Worm (Caenorhabditis elegans) whole organism, L4 larva: ENCODE measurements around the gene oac-24.
A peak's percentile ranks its signal among the peaks of the same experiment; 100 is the strongest.

Experiments used
- D1046.2 ChIP-seq: fragments of 200-800 bp; sonication (Bioruptor generic); IDR thresholded peaks from 2 replicates; pipeline ENCODE4 v1.3.6; 2022; ENCODE audit warnings: missing genetic modification characterization, missing compliant biosample characterization
- F26F4.8 ChIP-seq: fragments of 200-800 bp; sonication (Bioruptor generic); conservative IDR thresholded peaks from 2 replicates; pipeline ENCODE4 v1.3.6; 2022; ENCODE audit warnings: missing genetic modification characterization, missing compliant biosample characterization
- R02D3.7 ChIP-seq: fragments of 150-350 bp; sonication (generic microtip); optimal IDR thresholded peaks from 3 replicates; lab custom pipeline; 2014; ENCODE audit warnings: missing biosample characterization, missing genetic modification characterization
- T26A8.4 ChIP-seq: fragments of 200-800 bp; sonication (Bioruptor generic); IDR thresholded peaks from 2 replicates; pipeline ENCODE4 v1.3.6; 2022; ENCODE audit warnings: missing genetic modification characterization, missing compliant biosample characterization
- Y48G9A.11 ChIP-seq: fragments of 200-800 bp; sonication (Bioruptor generic); IDR thresholded peaks from 2 replicates; pipeline ENCODE4 v1.3.6; 2022; ENCODE audit warnings: missing genetic modification reagents, missing genetic modification characterization, missing compliant biosample characterization
- Y5F2A.4 ChIP-seq: fragments of 200-800 bp; sonication (Bioruptor generic); optimal IDR thresholded peaks from 2 replicates; lab custom pipeline; 2018; ENCODE audit warnings: mild to moderate bottlenecking, missing genetic modification characterization, missing compliant biosample characterization
- Y75B8A.6 ChIP-seq: fragments of 200-800 bp; sonication (Bioruptor generic); IDR thresholded peaks from 2 replicates; pipeline ENCODE4 v1.3.6; 2022; ENCODE audit warnings: missing genetic modification reagents, missing genetic modification characterization, missing compliant biosample characterization
- ZK546.5 ChIP-seq, 2 experiments: sonication (generic microtip); optimal IDR thresholded peaks; 2 replicates each; lab custom pipeline; 2017; ENCODE audit warnings: missing biosample characterization in 2 of 2, missing genetic modification characterization in 2 of 2
- aha-1 ChIP-seq: fragments of 150-350 bp; peaks from one replicate; lab custom pipeline; 2014; ENCODE audit warnings: missing biosample characterization, missing genetic modification characterization
- ama-1 ChIP-seq: fragments of 150-350 bp; optimal IDR thresholded peaks from 2 replicates; lab custom pipeline; 2014; ENCODE audit warnings: inconsistent platforms, mixed read lengths
- arid-1 ChIP-seq: fragments of 200-800 bp; sonication (Bioruptor generic); conservative IDR thresholded peaks from 2 replicates; pipeline ENCODE4 v1.3.6; 2022; ENCODE audit warnings: missing genetic modification reagents, missing genetic modification characterization, missing compliant biosample characterization
- ceh-82 ChIP-seq: sonication (generic microtip); optimal IDR thresholded peaks from 2 replicates; lab custom pipeline; 2017; ENCODE audit warnings: missing biosample characterization, missing genetic modification characterization
- daf-12 ChIP-seq: fragments of 150-350 bp; optimal IDR thresholded peaks from 2 replicates; lab custom pipeline; 2014; ENCODE audit warnings: missing biosample characterization, missing genetic modification reagents, missing genetic modification characterization
- daf-16 ChIP-seq, 3 experiments: sonication (generic microtip); optimal IDR thresholded peaks; 2 replicates each; lab custom pipeline; 2016 to 2017; ENCODE audit warnings: missing genetic modification characterization in 3 of 3, missing genetic modification reagents in 3 of 3, mild to moderate bottlenecking in 2 of 3, missing compliant biosample characterization in 2 of 3, missing biosample characterization in 1 of 3, moderate library complexity in 1 of 3
- daf-19 ChIP-seq: fragments of 200-800 bp; sonication (Bioruptor generic); conservative IDR thresholded peaks from 2 replicates; pipeline ENCODE4 v1.3.6; 2022; ENCODE audit warnings: missing genetic modification characterization, missing compliant biosample characterization
- dmd-6 ChIP-seq: fragments of 200-800 bp; sonication (Bioruptor generic); IDR thresholded peaks from 2 replicates; pipeline ENCODE4 v1.3.6; 2022; ENCODE audit warnings: missing genetic modification reagents, missing genetic modification characterization, missing compliant biosample characterization
- egl-27 ChIP-seq: sonication (generic microtip); optimal IDR thresholded peaks from 3 replicates; lab custom pipeline; 2017; ENCODE audit warnings: missing biosample characterization, missing genetic modification reagents, missing genetic modification characterization
- egl-43 ChIP-seq: fragments of 200-800 bp; sonication (Bioruptor generic); IDR thresholded peaks from 2 replicates; pipeline ENCODE4 v1.3.6; 2022; ENCODE audit warnings: missing genetic modification reagents, missing genetic modification characterization, missing compliant biosample characterization
- lim-7 ChIP-seq: fragments of 200-800 bp; sonication (Bioruptor generic); IDR thresholded peaks from 2 replicates; pipeline ENCODE4 v1.3.6; 2022; ENCODE audit warnings: missing genetic modification characterization, missing compliant biosample characterization
- lin-38 ChIP-seq: fragments of 200-800 bp; sonication (Bioruptor generic); IDR thresholded peaks from 2 replicates; pipeline ENCODE4 v1.3.6; 2022; ENCODE audit warnings: missing genetic modification reagents, missing genetic modification characterization, missing compliant biosample characterization
- madf-5 ChIP-seq, 2 experiments: fragments of 200-800 bp; sonication (Bioruptor generic); IDR thresholded peaks; 2 replicates each; pipeline ENCODE4 v1.3.6; 2022; ENCODE audit warnings: missing compliant biosample characterization in 2 of 2, missing genetic modification characterization in 2 of 2
- mdt-29 ChIP-seq: fragments of 200-800 bp; sonication (Bioruptor generic); IDR thresholded peaks from 2 replicates; pipeline ENCODE4 v1.3.6; 2022; ENCODE audit warnings: missing genetic modification reagents, missing genetic modification characterization, missing compliant biosample characterization
- mep-1 ChIP-seq: fragments of 150-350 bp; sonication (generic microtip); optimal IDR thresholded peaks from 3 replicates; lab custom pipeline; 2014; ENCODE audit warnings: missing biosample characterization, missing genetic modification characterization
- mes-2 ChIP-seq: sonication (generic microtip); optimal IDR thresholded peaks from 2 replicates; lab custom pipeline; 2016; ENCODE audit warnings: missing genotype, mild to moderate bottlenecking, missing genetic modification characterization, missing compliant biosample characterization; ENCODE audit not compliant: poor library complexity, severe bottlenecking
- mxl-2 ChIP-seq: fragments of 200-800 bp; sonication (Bioruptor generic); conservative IDR thresholded peaks from 2 replicates; pipeline ENCODE4 v1.3.6; 2022; ENCODE audit warnings: missing genetic modification reagents, missing genetic modification characterization, missing compliant biosample characterization
- mxl-3 ChIP-seq: fragments of 200-800 bp; sonication (Bioruptor generic); optimal IDR thresholded peaks from 2 replicates; lab custom pipeline; 2018; ENCODE audit warnings: mild to moderate bottlenecking, missing genetic modification characterization, missing compliant biosample characterization
- nhr-11 ChIP-seq: fragments of 150-350 bp; optimal IDR thresholded peaks from 2 replicates; lab custom pipeline; 2014; ENCODE audit warnings: missing biosample characterization, missing genetic modification characterization
- nhr-111 ChIP-seq: fragments of 200-800 bp; sonication (Bioruptor generic); optimal IDR thresholded peaks from 2 replicates; lab custom pipeline; 2018; ENCODE audit warnings: mild to moderate bottlenecking, missing genetic modification characterization, missing compliant biosample characterization
- nhr-28 ChIP-seq: fragments of 150-350 bp; optimal IDR thresholded peaks from 2 replicates; lab custom pipeline; 2014; ENCODE audit warnings: missing biosample characterization, missing genetic modification characterization
- nhr-42 ChIP-seq: fragments of 200-800 bp; sonication (Bioruptor generic); IDR thresholded peaks from 2 replicates; pipeline ENCODE4 v1.3.6; 2022; ENCODE audit warnings: missing genetic modification characterization, missing compliant biosample characterization
- nhr-48 ChIP-seq: sonication (generic microtip); optimal IDR thresholded peaks from 2 replicates; lab custom pipeline; 2016; ENCODE audit warnings: mild to moderate bottlenecking, missing genetic modification characterization, missing compliant biosample characterization
- nhr-6 ChIP-seq: fragments of 150-350 bp; optimal IDR thresholded peaks from 2 replicates; lab custom pipeline; 2014; ENCODE audit warnings: missing biosample characterization, missing genetic modification characterization
- rbr-2 ChIP-seq: sonication (generic microtip); optimal IDR thresholded peaks from 2 replicates; lab custom pipeline; 2016; ENCODE audit warnings: missing genotype, missing genetic modification characterization, missing compliant biosample characterization
- set-16 ChIP-seq: fragments of 200-800 bp; sonication (Bioruptor generic); IDR thresholded peaks from 2 replicates; pipeline ENCODE4 v1.3.6; 2022; ENCODE audit warnings: missing genetic modification reagents, missing genetic modification characterization, missing compliant biosample characterization
- tag-97 ChIP-seq: fragments of 200-800 bp; sonication (Bioruptor generic); IDR thresholded peaks from 2 replicates; pipeline ENCODE4 v1.3.6; 2022; ENCODE audit warnings: missing genetic modification characterization, missing compliant biosample characterization
- tra-1 ChIP-seq: fragments of 200-800 bp; sonication (Bioruptor generic); IDR thresholded peaks from 2 replicates; pipeline ENCODE4 v1.3.6; 2022; ENCODE audit warnings: missing genetic modification reagents, missing genetic modification characterization, missing compliant biosample characterization
- unc-130 ChIP-seq: sonication (generic microtip); optimal IDR thresholded peaks from 2 replicates; lab custom pipeline; 2016; ENCODE audit warnings: missing genetic modification reagents, missing genetic modification characterization, missing compliant biosample characterization
- unc-39 ChIP-seq: sonication (generic microtip); optimal IDR thresholded peaks from 2 replicates; lab custom pipeline; 2017; ENCODE audit warnings: missing biosample characterization, missing genetic modification characterization
- zfp-3 ChIP-seq: fragments of 200-800 bp; sonication (Bioruptor generic); conservative IDR thresholded peaks from 2 replicates; pipeline ENCODE4 v1.3.6; 2022; ENCODE audit warnings: missing genetic modification reagents, missing genetic modification characterization, missing compliant biosample characterization

Gene oac-24

DNA sequence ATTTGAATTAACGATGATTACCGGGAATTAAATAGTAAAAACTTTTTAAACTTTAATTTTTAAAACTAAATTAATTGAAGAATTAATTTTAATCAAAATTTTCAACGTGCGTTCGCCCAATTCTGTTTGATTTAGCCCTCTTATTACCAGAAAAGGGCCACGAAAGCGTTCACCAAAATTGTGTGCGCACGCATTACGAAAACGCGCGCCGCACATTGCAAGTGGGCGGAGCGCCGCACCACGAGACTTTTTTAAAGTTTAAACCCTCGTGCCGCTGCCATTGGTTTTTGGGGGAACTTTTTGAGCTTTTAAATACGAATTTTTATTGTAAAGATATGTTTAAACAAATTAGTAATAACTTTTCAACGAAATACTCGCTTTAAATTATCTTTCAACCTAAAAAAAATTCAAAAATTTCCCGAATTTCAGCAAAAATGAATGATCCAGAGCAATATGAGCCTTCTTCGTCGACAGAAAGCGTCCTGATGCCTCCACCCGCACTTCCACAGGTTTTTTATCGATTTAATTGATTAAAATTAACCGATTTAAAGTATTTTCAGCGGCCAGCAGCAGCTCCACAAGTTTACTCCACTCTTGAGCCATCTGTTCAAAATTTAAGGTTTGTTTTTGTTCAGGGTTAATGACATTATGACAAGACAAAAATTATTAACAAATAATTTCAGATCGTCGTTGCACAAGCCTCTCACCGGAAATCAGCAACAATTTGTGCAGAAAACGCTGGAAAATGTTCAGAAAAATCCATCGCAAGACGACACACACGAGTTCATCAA is 23.7 kb upstream of the oac-24 start, which contains the start of gene taf-10 (continued):
- TF ChIP-seq nhr-28 (tag; lab: Kevin White, UChicago) = no peak
- TF ChIP-seq Y5F2A.4 (GFP tag; lab: Kevin White, UChicago) = no peak
- TF ChIP-seq mes-2 = peak; percentile 81
- TF ChIP-seq dmd-6 (GFP tag; lab: Robert Waterston, UW) = peak; percentile 24; the same call in 1 of the 2 replicates
- TF ChIP-seq ZK546.5 (tag; optimal IDR thresholded peaks at IDR 0.05; lab: Kevin White, UChicago) = no peak
- TF ChIP-seq daf-12 = no peak
- TF ChIP-seq rbr-2 (tag; lab: Kevin White, UChicago) = peak; percentile 37
- no peak for TF ChIP-seq mxl-2
- TF ChIP-seq nhr-111 (GFP tag; lab: Kevin White, UChicago) = no peak
- no peak for TF ChIP-seq tra-1 (GFP tag; lab: Robert Waterston, UW)
- TF ChIP-seq D1046.2 = no peak
- TF ChIP-seq unc-130 (GFP tag; lab: Kevin White, UChicago) = no peak
- no peak for TF ChIP-seq madf-5 (GFP tag; IDR thresholded peaks at IDR 0.05; lab: Robert Waterston, UW)
- TF ChIP-seq nhr-48 (tag; lab: Kevin White, UChicago) = no peak
- TF ChIP-seq nhr-11 = no peak
- TF ChIP-seq egl-27 = no peak
- no peak for TF ChIP-seq mdt-29
- TF ChIP-seq tag-97 (GFP tag; lab: Robert Waterston, UW) = no peak
- peak; percentile 25 for TF ChIP-seq mxl-3 (GFP tag; lab: Kevin White, UChicago)
- TF ChIP-seq mep-1 (tag; lab: Kevin White, UChicago) = peak; percentile 40
- no peak for TF ChIP-seq nhr-42
- TF ChIP-seq lin-38 (GFP tag; lab: Robert Waterston, UW) = peak; percentile 44

DNA sequence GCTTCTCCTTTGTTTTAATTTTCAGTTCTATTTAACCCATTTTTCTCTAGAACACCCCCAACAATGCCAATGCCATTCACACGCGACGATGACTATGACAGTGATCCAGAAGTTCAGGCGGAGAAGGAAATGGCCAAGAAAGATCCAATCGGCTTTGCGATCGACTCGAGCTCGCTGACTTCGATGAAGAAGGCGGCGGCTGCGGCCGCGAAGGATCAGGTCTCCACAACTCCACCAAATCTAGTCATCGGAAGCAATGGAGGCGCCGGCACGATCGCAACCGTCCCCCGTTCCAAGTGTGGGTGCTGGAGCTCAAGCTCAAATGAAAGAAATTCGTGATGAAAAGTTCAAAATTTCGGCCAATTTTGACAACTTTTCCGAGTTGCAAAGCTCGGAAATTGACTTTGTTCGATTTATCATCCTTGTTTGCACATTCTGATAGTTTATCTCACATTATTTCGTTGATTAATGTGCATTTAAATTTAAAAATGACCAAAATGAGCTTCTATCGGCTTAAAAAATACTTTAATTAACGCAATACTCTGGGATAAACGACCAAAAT is 22.5 kb upstream of the oac-24 start, which contains the start of gene K03B4.2:
K03B4.2 (plus strand) TSS at position 51 of the 562 bp plus-strand sequence.
- TF ChIP-seq ama-1 = peak; percentile 5
- peak; percentile 55 for TF ChIP-seq lim-7 (GFP tag; lab: Robert Waterston, UW)
- no peak for TF ChIP-seq Y75B8A.6 (GFP tag; lab: Robert Waterston, UW)
- no peak for TF ChIP-seq unc-39 (tag; lab: Kevin White, UChicago)
- no peak for TF ChIP-seq unc-130 (GFP tag; lab: Kevin White, UChicago)
- TF ChIP-seq F26F4.8 (GFP tag; lab: Robert Waterston, UW) = 0 out of 2 replicates have a peak, but pooled peaks have one; percentile 26
- TF ChIP-seq egl-43 (GFP tag; lab: Robert Waterston, UW) = 0 out of 2 replicates have a peak, but pooled peaks have one; percentile 33
- no peak for TF ChIP-seq daf-19 (GFP tag; lab: Robert Waterston, UW)
- no peak for TF ChIP-seq daf-16 (GFP tag; optimal IDR thresholded peaks at IDR 0.05; lab: Kevin White, UChicago)
- TF ChIP-seq daf-16 (tag; optimal IDR thresholded peaks at IDR 0.05; lab: Kevin White, UChicago) = peak; percentile 19
- TF ChIP-seq aha-1 (tag; lab: Kevin White, UChicago) = peak; percentile 94
- no peak for TF ChIP-seq mxl-2
- TF ChIP-seq D1046.2 = 0 out of 2 replicates have a peak, but pooled peaks have one; percentile 48
- TF ChIP-seq nhr-6 (tag; lab: Kevin White, UChicago) = no peak
- no peak for TF ChIP-seq R02D3.7
- no peak for TF ChIP-seq ceh-82 (tag; lab: Kevin White, UChicago)
- TF ChIP-seq zfp-3 (GFP tag; lab: Robert Waterston, UW) = no peak
- no peak for TF ChIP-seq arid-1 (GFP tag; lab: Robert Waterston, UW)
- peak; percentile 66; the same call in 1 of the 2 replicates for TF ChIP-seq Y48G9A.11 (GFP tag; lab: Robert Waterston, UW)
- 0 out of 2 replicates have a peak, but pooled peaks have one; percentile 21 for TF ChIP-seq T26A8.4 (GFP tag; lab: Robert Waterston, UW)
- peak; percentile 86 for TF ChIP-seq set-16 (GFP tag; lab: Robert Waterston, UW)
- TF ChIP-seq, all 104 proteins: peak for 10
